Worm (Caenorhabditis elegans) whole organism, L4 larva: ENCODE results near the gene F13H10.9.

Experiments
- F26F4.8 ChIP-seq: fragments of 200-800 bp; sonication (Bioruptor generic); conservative IDR thresholded peaks from 2 replicates; pipeline ENCODE4 v1.3.6; 2022; ENCODE audit warnings: missing genetic modification characterization, missing compliant biosample characterization
- F37D6.2 ChIP-seq: sonication (generic microtip); optimal IDR thresholded peaks from 2 replicates; lab custom pipeline; 2016; ENCODE audit warnings: mild to moderate bottlenecking, missing genetic modification characterization, missing compliant biosample characterization
- Y105C5A.15 ChIP-seq: fragments of 200-800 bp; sonication (Bioruptor generic); IDR thresholded peaks from 2 replicates; pipeline ENCODE4 v1.3.6; 2022; ENCODE audit warnings: missing genetic modification characterization, missing compliant biosample characterization
- Y48G9A.11 ChIP-seq: fragments of 200-800 bp; sonication (Bioruptor generic); IDR thresholded peaks from 2 replicates; pipeline ENCODE4 v1.3.6; 2022; ENCODE audit warnings: missing genetic modification reagents, missing genetic modification characterization, missing compliant biosample characterization
- aha-1 ChIP-seq: fragments of 150-350 bp; peaks from one replicate; lab custom pipeline; 2014; ENCODE audit warnings: missing biosample characterization, missing genetic modification characterization
- ama-1 ChIP-seq: fragments of 150-350 bp; optimal IDR thresholded peaks from 2 replicates; lab custom pipeline; 2014; ENCODE audit warnings: inconsistent platforms, mixed read lengths
- ceh-20 ChIP-seq: fragments of 200-800 bp; sonication (Bioruptor generic); IDR thresholded peaks from 2 replicates; pipeline ENCODE4 v1.3.6; 2022; ENCODE audit warnings: missing genetic modification reagents, missing genetic modification characterization, missing compliant biosample characterization
- daf-16 ChIP-seq, 3 experiments: sonication (generic microtip); optimal IDR thresholded peaks; 2 replicates each; lab custom pipeline; 2016 to 2017; ENCODE audit warnings: missing genetic modification characterization in 3 of 3, missing genetic modification reagents in 3 of 3, mild to moderate bottlenecking in 2 of 3, missing compliant biosample characterization in 2 of 3, missing biosample characterization in 1 of 3, moderate library complexity in 1 of 3
- dmd-6 ChIP-seq: fragments of 200-800 bp; sonication (Bioruptor generic); IDR thresholded peaks from 2 replicates; pipeline ENCODE4 v1.3.6; 2022; ENCODE audit warnings: missing genetic modification reagents, missing genetic modification characterization, missing compliant biosample characterization
- dmd-8 ChIP-seq: fragments of 200-800 bp; sonication (Bioruptor generic); IDR thresholded peaks from 2 replicates; pipeline ENCODE4 v1.3.6; 2022; ENCODE audit warnings: missing genetic modification characterization, missing compliant biosample characterization
- dve-1 ChIP-seq: sonication (generic microtip); optimal IDR thresholded peaks from 2 replicates; lab custom pipeline; 2017; ENCODE audit warnings: antibody characterized with exemption, mild to moderate bottlenecking, missing genetic modification characterization, missing compliant biosample characterization; ENCODE audit not compliant: insufficient read depth
- fkh-10 ChIP-seq: fragments of 150-350 bp; optimal IDR thresholded peaks from 2 replicates; lab custom pipeline; 2014; ENCODE audit warnings: missing biosample characterization, missing genetic modification reagents, missing genetic modification characterization
- fos-1 ChIP-seq: fragments of 150-350 bp; optimal IDR thresholded peaks from 2 replicates; lab custom pipeline; 2014; ENCODE audit warnings: missing biosample characterization, missing genetic modification characterization
- hlh-11 ChIP-seq: fragments of 200-800 bp; sonication (Bioruptor generic); optimal IDR thresholded peaks from 2 replicates; lab custom pipeline; 2018; ENCODE audit warnings: mild to moderate bottlenecking, missing genetic modification characterization, missing compliant biosample characterization
- hlh-30 ChIP-seq: sonication (generic microtip); optimal IDR thresholded peaks from 2 replicates; lab custom pipeline; 2017; ENCODE audit warnings: antibody characterized with exemption, mild to moderate bottlenecking, missing genetic modification characterization, missing compliant biosample characterization; ENCODE audit not compliant: insufficient read depth
- hmg-1.1 ChIP-seq: fragments of 200-800 bp; sonication (Bioruptor generic); IDR thresholded peaks from 2 replicates; pipeline ENCODE4 v1.3.6; 2022; ENCODE audit warnings: missing genetic modification reagents, missing genetic modification characterization, missing compliant biosample characterization
- lim-7 ChIP-seq: fragments of 200-800 bp; sonication (Bioruptor generic); IDR thresholded peaks from 2 replicates; pipeline ENCODE4 v1.3.6; 2022; ENCODE audit warnings: missing genetic modification characterization, missing compliant biosample characterization
- lin-1 ChIP-seq: fragments of 200-800 bp; sonication (Bioruptor generic); IDR thresholded peaks from 2 replicates; pipeline ENCODE4 v1.3.6; 2022; ENCODE audit warnings: missing genetic modification reagents, missing genetic modification characterization, missing compliant biosample characterization
- lin-38 ChIP-seq: fragments of 200-800 bp; sonication (Bioruptor generic); IDR thresholded peaks from 2 replicates; pipeline ENCODE4 v1.3.6; 2022; ENCODE audit warnings: missing genetic modification reagents, missing genetic modification characterization, missing compliant biosample characterization
- lsy-2 ChIP-seq, 2 experiments: fragments of 150-350 bp in 1 of 2; sonication (generic microtip) in 1 of 2; optimal IDR thresholded peaks; 2 replicates each; lab custom pipeline; 2014 to 2017; ENCODE audit warnings: missing biosample characterization in 2 of 2, missing genetic modification characterization in 2 of 2
- mdl-1 ChIP-seq, 2 experiments: fragments of 150-350 bp in 1 of 2; sonication (generic microtip) in 1 of 2; optimal IDR thresholded peaks; 2 replicates each; lab custom pipeline; 2014 to 2017; ENCODE audit warnings: missing biosample characterization in 2 of 2, missing genetic modification characterization in 2 of 2
- mdt-29 ChIP-seq: fragments of 200-800 bp; sonication (Bioruptor generic); IDR thresholded peaks from 2 replicates; pipeline ENCODE4 v1.3.6; 2022; ENCODE audit warnings: missing genetic modification reagents, missing genetic modification characterization, missing compliant biosample characterization
- mep-1 ChIP-seq: fragments of 150-350 bp; sonication (generic microtip); optimal IDR thresholded peaks from 3 replicates; lab custom pipeline; 2014; ENCODE audit warnings: missing biosample characterization, missing genetic modification characterization
- mes-2 ChIP-seq: sonication (generic microtip); optimal IDR thresholded peaks from 2 replicates; lab custom pipeline; 2016; ENCODE audit warnings: missing genotype, mild to moderate bottlenecking, missing genetic modification characterization, missing compliant biosample characterization; ENCODE audit not compliant: poor library complexity, severe bottlenecking
- mxl-3 ChIP-seq: fragments of 200-800 bp; sonication (Bioruptor generic); optimal IDR thresholded peaks from 2 replicates; lab custom pipeline; 2018; ENCODE audit warnings: mild to moderate bottlenecking, missing genetic modification characterization, missing compliant biosample characterization
- nhr-102 ChIP-seq: sonication (generic microtip); optimal IDR thresholded peaks from 2 replicates; lab custom pipeline; 2016; ENCODE audit warnings: mild to moderate bottlenecking, missing genetic modification characterization, moderate library complexity, missing compliant biosample characterization
- nhr-11 ChIP-seq: fragments of 150-350 bp; optimal IDR thresholded peaks from 2 replicates; lab custom pipeline; 2014; ENCODE audit warnings: missing biosample characterization, missing genetic modification characterization
- nhr-25 ChIP-seq: sonication (generic microtip); optimal IDR thresholded peaks from 2 replicates; lab custom pipeline; 2017; ENCODE audit warnings: missing genetic modification characterization, mild to moderate bottlenecking, missing compliant biosample characterization, antibody characterized with exemption, moderate library complexity, borderline replicate concordance; ENCODE audit not compliant: insufficient read depth
- nhr-28 ChIP-seq: fragments of 150-350 bp; optimal IDR thresholded peaks from 2 replicates; lab custom pipeline; 2014; ENCODE audit warnings: missing biosample characterization, missing genetic modification characterization
- nhr-42 ChIP-seq: fragments of 200-800 bp; sonication (Bioruptor generic); IDR thresholded peaks from 2 replicates; pipeline ENCODE4 v1.3.6; 2022; ENCODE audit warnings: missing genetic modification characterization, missing compliant biosample characterization
- nhr-48 ChIP-seq: sonication (generic microtip); optimal IDR thresholded peaks from 2 replicates; lab custom pipeline; 2016; ENCODE audit warnings: mild to moderate bottlenecking, missing genetic modification characterization, missing compliant biosample characterization
- nhr-77 ChIP-seq: fragments of 150-350 bp; optimal IDR thresholded peaks from 2 replicates; lab custom pipeline; 2014; ENCODE audit warnings: missing biosample characterization, missing genetic modification characterization
- pha-4 ChIP-seq, 2 experiments: fragments of 150-350 bp in 1 of 2; fragments of 200-800 bp in 1 of 2; sonication (Bioruptor generic) in 1 of 2; IDR thresholded peaks in 1 of 2; optimal IDR thresholded peaks in 1 of 2; 2 replicates each; pipeline versions ENCODE4 v1.3.6 to Lab custom; 2014 to 2022; ENCODE audit warnings: missing genetic modification characterization in 2 of 2, missing genetic modification reagents in 2 of 2, missing biosample characterization in 1 of 2, missing compliant biosample characterization in 1 of 2
- php-3 ChIP-seq: fragments of 200-800 bp; sonication (Bioruptor generic); IDR thresholded peaks from 2 replicates; pipeline ENCODE4 v1.3.6; 2022; ENCODE audit warnings: missing genetic modification reagents, missing genetic modification characterization, missing compliant biosample characterization
- pqm-1 ChIP-seq: sonication (generic microtip); optimal IDR thresholded peaks from 2 replicates; lab custom pipeline; 2017; ENCODE audit warnings: missing biosample characterization, missing genetic modification characterization
- rbr-2 ChIP-seq: sonication (generic microtip); optimal IDR thresholded peaks from 2 replicates; lab custom pipeline; 2016; ENCODE audit warnings: missing genotype, missing genetic modification characterization, missing compliant biosample characterization
- unc-62 ChIP-seq, 3 experiments: fragments of 150-350 bp in 1 of 3; sonication (generic microtip); optimal IDR thresholded peaks in 2 of 3; peaks in 1 of 3; 1 replicate in 1 of 3; 2 replicates in 2 of 3; lab custom pipeline; 2014 to 2017; ENCODE audit warnings: missing biosample characterization in 3 of 3, missing genetic modification characterization in 3 of 3, missing genetic modification reagents in 3 of 3, missing genotype in 1 of 3
- vab-7 ChIP-seq: fragments of 200-800 bp; sonication (Bioruptor generic); IDR thresholded peaks from 2 replicates; pipeline ENCODE4 v1.3.6; 2022; ENCODE audit warnings: missing genetic modification reagents, missing genetic modification characterization, missing compliant biosample characterization
- zag-1 ChIP-seq: fragments of 150-350 bp; optimal IDR thresholded peaks from 2 replicates; lab custom pipeline; 2014; ENCODE audit warnings: missing biosample characterization, missing genetic modification characterization
- zfp-3 ChIP-seq: fragments of 200-800 bp; sonication (Bioruptor generic); conservative IDR thresholded peaks from 2 replicates; pipeline ENCODE4 v1.3.6; 2022; ENCODE audit warnings: missing genetic modification reagents, missing genetic modification characterization, missing compliant biosample characterization
- zip-2 ChIP-seq: fragments of 150-350 bp; optimal IDR thresholded peaks from 2 replicates; lab custom pipeline; 2014; ENCODE audit warnings: missing biosample characterization, missing genetic modification characterization
- ztf-11 ChIP-seq: fragments of 150-350 bp; optimal IDR thresholded peaks from 2 replicates; lab custom pipeline; 2014; ENCODE audit warnings: missing biosample characterization, missing genetic modification characterization

F13H10.9 gene

DNA sequence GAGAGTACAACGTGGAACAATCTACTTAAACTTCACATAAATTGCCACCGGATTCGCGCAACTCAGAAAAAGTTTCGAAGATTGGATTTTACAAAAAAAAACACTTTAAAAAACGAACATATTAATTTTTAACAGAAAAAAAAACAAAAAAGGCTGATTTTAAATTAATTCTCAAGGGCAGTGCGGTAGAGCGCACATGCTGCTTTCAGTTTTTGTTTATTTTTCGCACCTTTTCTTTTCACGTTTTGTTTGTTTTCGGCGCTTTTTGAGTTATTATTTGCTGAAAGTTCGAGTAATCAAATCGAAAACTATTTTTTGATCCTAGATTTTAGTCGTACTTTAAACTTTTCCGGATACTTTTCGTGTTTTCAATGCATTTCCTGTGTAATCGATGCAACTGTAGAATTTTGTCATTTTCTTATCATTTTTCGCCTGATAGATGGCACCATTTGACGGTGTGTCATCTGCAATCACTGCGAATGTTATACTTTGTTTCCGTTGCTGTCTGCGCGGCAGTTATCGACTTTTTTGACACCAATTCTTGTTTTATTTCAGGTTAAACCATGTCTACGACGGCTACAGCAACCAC, 18.3 kb downstream of the F13H10.9 start, which contains the start of gene F13H10.8:
Gene F13H10.8 (plus strand): TSS at position 556 of the 589 bp plus-strand sequence.
- peak; percentile 66 for TF ChIP-seq dve-1 (tag; lab: Kevin White, UChicago)
- TF ChIP-seq hlh-11: peak; percentile 69
- TF ChIP-seq lim-7 (GFP tag; lab: Robert Waterston, UW): no peak
- no peak for TF ChIP-seq fkh-10 (GFP tag; lab: Kevin White, UChicago)
- peak; percentile 7 for TF ChIP-seq mxl-3
- TF ChIP-seq hmg-1.1 (GFP tag; lab: Robert Waterston, UW): no peak
- peak; percentile 76 for TF ChIP-seq dmd-6 (GFP tag; lab: Robert Waterston, UW)
- no peak for TF ChIP-seq zag-1 (tag; lab: Kevin White, UChicago)
- 0 out of 2 replicates have a peak, but pooled peaks have one; percentile 51 for TF ChIP-seq lin-1 (GFP tag; lab: Robert Waterston, UW)
- TF ChIP-seq lsy-2 (tag; optimal IDR thresholded peaks at IDR 0.05; lab: Kevin White, UChicago): peak in 1 of 2 experiments; percentile 38
- TF ChIP-seq F26F4.8 (GFP tag; lab: Robert Waterston, UW): no peak
- no peak for TF ChIP-seq nhr-102 (tag; lab: Kevin White, UChicago)
- TF ChIP-seq nhr-28 (tag; lab: Kevin White, UChicago): peak; percentile 69
- no peak for TF ChIP-seq vab-7 (GFP tag; lab: Robert Waterston, UW)
- no peak for TF ChIP-seq Y105C5A.15 (GFP tag; lab: Robert Waterston, UW)
- TF ChIP-seq php-3 (GFP tag; lab: Robert Waterston, UW): peak; percentile 47; the same call in 1 of the 2 replicates
- TF ChIP-seq unc-62 (GFP tag; optimal IDR thresholded peaks at IDR 0.05 in 1 of 2; lab: Kevin White, UChicago): no peak
- no peak for TF ChIP-seq unc-62 (tag; optimal IDR thresholded peaks at IDR 0.05; lab: Kevin White, UChicago)
- 0 out of 2 replicates have a peak, but pooled peaks have one; percentile 8 for TF ChIP-seq pha-4 (GFP tag; IDR thresholded peaks at IDR 0.05; lab: Robert Waterston, UW)
- TF ChIP-seq pha-4 (tag; optimal IDR thresholded peaks at IDR 0.05; lab: Kevin White, UChicago): peak; percentile 85
- TF ChIP-seq daf-16 (GFP tag; optimal IDR thresholded peaks at IDR 0.05; lab: Kevin White, UChicago): no peak
- TF ChIP-seq daf-16 (tag; optimal IDR thresholded peaks at IDR 0.05; lab: Kevin White, UChicago): peak; percentile 66
- peak; percentile 30 for TF ChIP-seq hlh-30 (tag; lab: Kevin White, UChicago)
- TF ChIP-seq ama-1: no peak
- TF ChIP-seq mep-1 (tag; lab: Kevin White, UChicago): peak; percentile 21
- TF ChIP-seq lin-38 (GFP tag; lab: Robert Waterston, UW): peak; percentile 92
- peak; percentile 58 for TF ChIP-seq pqm-1 (tag; lab: Kevin White, UChicago)
- peak; percentile 32 for TF ChIP-seq mes-2
- no peak for TF ChIP-seq ztf-11 (tag; lab: Kevin White, UChicago)
- peak in 1 of 2 experiments; percentile 44 for TF ChIP-seq mdl-1 (tag; optimal IDR thresholded peaks at IDR 0.05; lab: Kevin White, UChicago)
- TF ChIP-seq nhr-42 (GFP tag; lab: Robert Waterston, UW): no peak
- TF ChIP-seq zip-2 (tag; lab: Kevin White, UChicago): no peak
- TF ChIP-seq nhr-77 (tag; lab: Kevin White, UChicago): peak; percentile 3
- no peak for TF ChIP-seq F37D6.2
- TF ChIP-seq, all 104 proteins: peak for 17

- peak; percentile 24 for TF ChIP-seq nhr-48
- no peak for TF ChIP-seq pqm-1 (tag; lab: Kevin White, UChicago)
- 0 out of 2 replicates have a peak, but pooled peaks have one; percentile 31 for TF ChIP-seq zfp-3
- TF ChIP-seq fos-1 (tag; lab: Kevin White, UChicago): no peak
- TF ChIP-seq nhr-28 (tag; lab: Kevin White, UChicago): peak; percentile 66
- TF ChIP-seq F37D6.2: no peak
- no peak for TF ChIP-seq nhr-11 (tag; lab: Kevin White, UChicago)
- 0 out of 2 replicates have a peak, but pooled peaks have one; percentile 36 for TF ChIP-seq nhr-42 (GFP tag; lab: Robert Waterston, UW)
- TF ChIP-seq mdt-29 (GFP tag; lab: Robert Waterston, UW): 0 out of 2 replicates have a peak, but pooled peaks have one; percentile 53
- no peak for TF ChIP-seq dmd-8 (GFP tag; lab: Robert Waterston, UW)
- no peak for TF ChIP-seq zag-1 (tag; lab: Kevin White, UChicago)
- TF ChIP-seq Y105C5A.15 (GFP tag; lab: Robert Waterston, UW): no peak
- TF ChIP-seq nhr-102 (tag; lab: Kevin White, UChicago): peak; percentile 14
- peak; percentile 70 for TF ChIP-seq aha-1 (tag; lab: Kevin White, UChicago)
- 0 out of 2 replicates have a peak, but pooled peaks have one; percentile 21 for TF ChIP-seq Y48G9A.11
- TF ChIP-seq mep-1 (tag; lab: Kevin White, UChicago): peak; percentile 26
- 0 out of 2 replicates have a peak, but pooled peaks have one; percentile 35 for TF ChIP-seq ceh-20 (GFP tag; lab: Robert Waterston, UW)
- no peak for TF ChIP-seq daf-16 (GFP tag; optimal IDR thresholded peaks at IDR 0.05; lab: Kevin White, UChicago)
- TF ChIP-seq daf-16 (tag; optimal IDR thresholded peaks at IDR 0.05; lab: Kevin White, UChicago): peak; percentile 78
- TF ChIP-seq hlh-30 (tag; lab: Kevin White, UChicago): peak; percentile 80
- TF ChIP-seq rbr-2 (tag; lab: Kevin White, UChicago): no peak
- TF ChIP-seq dve-1 (tag; lab: Kevin White, UChicago): peak; percentile 69
- TF ChIP-seq nhr-77 (tag; lab: Kevin White, UChicago): peak; percentile 1
- TF ChIP-seq mxl-3: peak; percentile 81
- TF ChIP-seq nhr-25 (tag; lab: Kevin White, UChicago): peak; percentile 44
Observed at ce11 chrIV:11021512-11022268, 20.0 kb downstream of the F13H10.9 start, which contains the start of gene mogs-1. Gene mogs-1 (minus strand): TSS chrIV:11021928.
